Fruit fly (Drosophila melanogaster): Measurements from ENCODE around the gene CG14238.

Gene CG14238

dm6 chr3R:26456577-26456976 is 1.5 kb upstream of the CG14238 start, which contains the start of gene CG14237:
TSS of gene CG14237 (plus strand) at chr3R:26456877.
- TF ChIP-seq GATAd (GFP tag; optimal IDR thresholded peaks at IDR 0.05) (no peak), Vsx2 (GFP tag; optimal IDR thresholded peaks at IDR 0.05; ENCODE audit: partially characterized antibody) (no peak), jim (GFP tag; optimal IDR thresholded peaks at IDR 0.05) (no peak), CG9705 (GFP tag; optimal IDR thresholded peaks at IDR 0.05) (no peak), foxo (GFP tag; optimal IDR thresholded peaks at IDR 0.05) (no peak), N (GFP tag; optimal IDR thresholded peaks at IDR 0.05) (no peak), Hnf4 (GFP tag; optimal IDR thresholded peaks at IDR 0.05) (no peak), woc (GFP tag; optimal IDR thresholded peaks at IDR 0.05) (no peak), Dif (GFP tag; optimal IDR thresholded peaks at IDR 0.05; ENCODE audit: partially characterized antibody) (no peak), Hr78 (GFP tag; optimal IDR thresholded peaks at IDR 0.05) (no peak), br (GFP tag; optimal IDR thresholded peaks at IDR 0.05) (no peak), sage (GFP tag; optimal IDR thresholded peaks at IDR 0.05) (no peak)

- no peak for TF ChIP-seq Hr83 (GFP tag; optimal IDR thresholded peaks at IDR 0.05; ENCODE audit: poor library complexity, severe bottlenecking)
- peak; percentile 50 for TF ChIP-seq rgr (GFP tag; optimal IDR thresholded peaks at IDR 0.05)
- no peak for TF ChIP-seq psq (GFP tag; optimal IDR thresholded peaks at IDR 0.05)
- TF ChIP-seq Abd-B (GFP tag; optimal IDR thresholded peaks at IDR 0.05): no peak
- TF ChIP-seq Jra (GFP tag; optimal IDR thresholded peaks at IDR 0.05): peak; percentile 26
- no peak for TF ChIP-seq Myc (optimal IDR thresholded peaks at IDR 0.05)
- peak; percentile 1 for TF ChIP-seq Dif (GFP tag; optimal IDR thresholded peaks at IDR 0.05; ENCODE audit: partially characterized antibody)
- TF ChIP-seq br (GFP tag; optimal IDR thresholded peaks at IDR 0.05): peak; percentile 33
- TF ChIP-seq Hnf4 (GFP tag; optimal IDR thresholded peaks at IDR 0.05): no peak
- TF ChIP-seq sage (GFP tag; optimal IDR thresholded peaks at IDR 0.05): no peak
- peak; percentile 24 for TF ChIP-seq fru (GFP tag; optimal IDR thresholded peaks at IDR 0.05)
- no peak for TF ChIP-seq brk (GFP tag; optimal IDR thresholded peaks at IDR 0.05)
- TF ChIP-seq dsf (GFP tag; optimal IDR thresholded peaks at IDR 0.05; ENCODE audit: borderline replicate concordance): no peak
- peak; percentile 67 for TF ChIP-seq h (GFP tag; optimal IDR thresholded peaks at IDR 0.05)
- TF ChIP-seq OdsH (GFP tag; optimal IDR thresholded peaks at IDR 0.05): peak; percentile 28
These were observed 3.3 kb downstream of the CG14238 start, which contains the start of gene CG5455 for dm6 chr3R:26461226-26461805. TSS of gene CG5455 (plus strand) at chr3R:26461527.

DNA sequence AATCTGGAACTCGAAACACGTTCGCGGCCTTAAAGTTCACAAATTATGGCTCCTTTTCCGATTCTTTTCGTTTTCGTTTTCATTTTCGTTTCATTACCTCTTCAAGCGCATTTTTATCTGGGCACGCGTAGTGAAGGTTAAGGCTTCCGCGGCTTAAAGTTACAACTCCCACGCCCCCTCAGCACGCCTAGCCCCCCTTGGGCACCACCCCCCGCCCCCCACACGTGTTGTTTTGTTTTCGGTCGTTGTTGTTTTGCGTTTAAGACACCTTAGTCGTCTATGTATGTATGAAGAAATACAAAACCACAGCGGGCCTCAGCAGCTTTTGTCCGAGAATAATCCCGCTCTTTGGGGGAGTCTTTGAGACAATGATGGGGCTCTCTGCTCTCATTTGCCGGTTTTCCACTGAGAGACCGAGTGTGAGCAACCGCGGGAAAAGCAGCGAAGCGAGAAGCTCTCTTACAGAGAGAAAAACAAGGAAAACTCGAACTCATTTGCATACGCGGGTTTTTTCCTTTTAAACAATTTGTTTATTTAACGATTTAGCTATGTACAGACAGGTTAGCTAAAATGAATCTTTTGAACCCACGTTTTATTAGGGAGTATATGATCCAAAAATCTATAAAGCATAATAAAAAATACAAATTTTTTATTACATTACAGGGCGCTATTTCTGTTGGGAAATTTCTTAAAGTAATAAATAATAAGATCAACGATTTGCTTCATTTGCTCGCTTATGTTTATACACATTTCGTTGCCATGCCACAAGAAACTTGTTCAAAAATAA is 4.3 kb downstream of the CG14238 start:
- no peak for TF ChIP-seq Hr78 (GFP tag; optimal IDR thresholded peaks at IDR 0.05)
- no peak for TF ChIP-seq Mio (GFP tag; optimal IDR thresholded peaks at IDR 0.05)
- no peak for TF ChIP-seq br (GFP tag; optimal IDR thresholded peaks at IDR 0.05)
- no peak for TF ChIP-seq h (GFP tag; optimal IDR thresholded peaks at IDR 0.05)
- TF ChIP-seq rgr (GFP tag; optimal IDR thresholded peaks at IDR 0.05): no peak
- TF ChIP-seq dsf (GFP tag; optimal IDR thresholded peaks at IDR 0.05; ENCODE audit: borderline replicate concordance): no peak
- no peak for TF ChIP-seq Rel (GFP tag; optimal IDR thresholded peaks at IDR 0.05)
- TF ChIP-seq Rel (tag; optimal IDR thresholded peaks at IDR 0.05): no peak
- TF ChIP-seq pan (optimal IDR thresholded peaks at IDR 0.05): no peak

- TF ChIP-seq psq (GFP tag; optimal IDR thresholded peaks at IDR 0.05) (no peak), Dfd (GFP tag; optimal IDR thresholded peaks at IDR 0.05) (no peak)
These were observed 5.1 kb downstream of the CG14238 start for dm6 chr3R:26463146-26463545.

DNA sequence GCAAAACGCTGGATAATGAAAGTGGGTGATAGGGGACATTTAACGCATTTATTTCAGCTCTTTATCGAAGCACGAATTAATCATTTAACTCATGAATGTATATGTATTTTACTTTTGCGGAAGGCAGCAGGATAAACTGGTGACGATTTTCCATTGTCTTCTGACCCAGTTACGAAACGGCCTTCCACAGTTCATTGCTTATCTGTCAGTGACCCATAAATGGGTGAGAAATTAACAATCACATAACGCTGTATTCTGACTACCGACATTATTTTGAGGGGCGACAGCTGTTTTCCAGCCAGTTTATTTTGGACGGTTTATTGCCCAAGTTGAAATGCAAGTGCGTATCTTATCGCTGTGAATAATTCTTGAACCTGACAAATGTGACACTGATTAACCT is 5.5 kb downstream of the CG14238 start:
- TF ChIP-seq sage (GFP tag; optimal IDR thresholded peaks at IDR 0.05) (no peak), rgr (GFP tag; optimal IDR thresholded peaks at IDR 0.05) (no peak), Rel (GFP tag; optimal IDR thresholded peaks at IDR 0.05) (no peak), Rel (tag; optimal IDR thresholded peaks at IDR 0.05) (no peak), CrebA (GFP tag; optimal IDR thresholded peaks at IDR 0.05; ENCODE audit: borderline replicate concordance) (no peak), HLH106 (tag; optimal IDR thresholded peaks at IDR 0.05) (no peak), woc (GFP tag; optimal IDR thresholded peaks at IDR 0.05) (no peak), dmrt93B (GFP tag; optimal IDR thresholded peaks at IDR 0.05) (no peak), dsf (GFP tag; optimal IDR thresholded peaks at IDR 0.05; ENCODE audit: borderline replicate concordance) (no peak), br (GFP tag; optimal IDR thresholded peaks at IDR 0.05) (no peak), Hr83 (GFP tag; optimal IDR thresholded peaks at IDR 0.05; ENCODE audit: poor library complexity, severe bottlenecking) (no peak), pan (optimal IDR thresholded peaks at IDR 0.05) (no peak), tai (GFP tag; optimal IDR thresholded peaks at IDR 0.05) (no peak), foxo (GFP tag; optimal IDR thresholded peaks at IDR 0.05) (no peak), sv (GFP tag; optimal IDR thresholded peaks at IDR 0.05) (no peak), OdsH (GFP tag; optimal IDR thresholded peaks at IDR 0.05) (no peak), Vsx2 (GFP tag; optimal IDR thresholded peaks at IDR 0.05; ENCODE audit: partially characterized antibody) (no peak)

All from whole organism, wandering third instar larva.